Fruit fly (Drosophila melanogaster) whole organism, embryonic: ENCODE measurements around the gene Hsp67Ba.

Experiments used
- Ada2b ChIP-seq: fragments of 200-800 bp; sonication (Bioruptor generic); IDR thresholded peaks from 2 replicates; pipeline ENCODE4 v1.3.6; 2022; ENCODE audit warnings: missing biosample characterization, missing genetic modification characterization
- Antp ChIP-seq: fragments of 200-800 bp; sonication (Bioruptor generic); optimal IDR thresholded peaks from 3 replicates; lab custom pipeline; 2016; ENCODE audit warnings: missing biosample characterization, missing genetic modification characterization
- Bgb ChIP-seq: fragments of 200-800 bp; sonication (Bioruptor generic); IDR thresholded peaks from 2 replicates; pipeline ENCODE4 v1.3.6; 2022; ENCODE audit warnings: missing biosample characterization, missing genetic modification characterization; ENCODE audit not compliant: partially characterized antibody
- CG10147 ChIP-seq: fragments of 200-800 bp; sonication (Bioruptor generic); optimal IDR thresholded peaks from 2 replicates; lab custom pipeline; 2019; ENCODE audit warnings: missing biosample characterization, mild to moderate bottlenecking, missing genetic modification characterization, moderate library complexity
- CG10979 ChIP-seq: fragments of 200-800 bp; sonication (Bioruptor generic); optimal IDR thresholded peaks from 2 replicates; lab custom pipeline; 2018; ENCODE audit warnings: missing biosample characterization, mild to moderate bottlenecking, missing genetic modification characterization, moderate library complexity
- CG12104 ChIP-seq: fragments of 200-800 bp; sonication (Bioruptor generic); optimal IDR thresholded peaks from 3 replicates; lab custom pipeline; 2016; ENCODE audit warnings: missing biosample characterization, missing genetic modification characterization
- CG12744 ChIP-seq: fragments of 200-800 bp; sonication (Bioruptor generic); optimal IDR thresholded peaks from 2 replicates; lab custom pipeline; 2016; ENCODE audit warnings: missing biosample characterization, missing genetic modification characterization
- CG12769 ChIP-seq: fragments of 200-800 bp; sonication (Bioruptor generic); optimal IDR thresholded peaks from 2 replicates; lab custom pipeline; 2019; ENCODE audit warnings: missing biosample characterization, mild to moderate bottlenecking, missing genetic modification characterization, moderate library complexity
- CG15011 ChIP-seq: fragments of 200-800 bp; sonication (Bioruptor generic); optimal IDR thresholded peaks from 3 replicates; lab custom pipeline; 2018; ENCODE audit warnings: missing biosample characterization, mild to moderate bottlenecking, missing genetic modification characterization
- CG15479 ChIP-seq: fragments of 200-800 bp; sonication (Bioruptor generic); optimal IDR thresholded peaks from 3 replicates; lab custom pipeline; 2019; ENCODE audit warnings: missing biosample characterization, mild to moderate bottlenecking, missing genetic modification characterization, moderate library complexity
- CG16863 ChIP-seq: fragments of 200-800 bp; sonication (Bioruptor generic); optimal IDR thresholded peaks from 3 replicates; lab custom pipeline; 2016; ENCODE audit warnings: missing biosample characterization, missing genetic modification characterization
- CG2202 ChIP-seq: fragments of 200-800 bp; sonication (Bioruptor generic); optimal IDR thresholded peaks from 2 replicates; lab custom pipeline; 2018; ENCODE audit warnings: missing biosample characterization, mild to moderate bottlenecking, missing genetic modification characterization
- CG2712 ChIP-seq: fragments of 200-800 bp; optimal IDR thresholded peaks from 3 replicates; lab custom pipeline; 2019; ENCODE audit warnings: missing biosample characterization, mild to moderate bottlenecking, missing genetic modification characterization, moderate library complexity
- CG31365 ChIP-seq: fragments of 200-800 bp; sonication (Bioruptor generic); optimal IDR thresholded peaks from 2 replicates; lab custom pipeline; 2018; ENCODE audit warnings: missing biosample characterization, mild to moderate bottlenecking, missing genetic modification characterization
- CG31388 ChIP-seq: fragments of 200-800 bp; sonication (Bioruptor generic); optimal IDR thresholded peaks from 2 replicates; lab custom pipeline; 2016; ENCODE audit warnings: missing biosample characterization, missing genetic modification characterization
- CG3838 ChIP-seq: fragments of 200-800 bp; sonication (Bioruptor generic); optimal IDR thresholded peaks from 3 replicates; lab custom pipeline; 2016; ENCODE audit warnings: missing biosample characterization, missing genetic modification characterization
- CG4360 ChIP-seq: fragments of 200-800 bp; sonication (Bioruptor generic); IDR thresholded peaks from 2 replicates; pipeline ENCODE4 v1.3.6; 2022; ENCODE audit warnings: missing biosample characterization, missing genetic modification characterization
- CG43689 ChIP-seq: fragments of 200-800 bp; sonication (Bioruptor generic); IDR thresholded peaks from 2 replicates; pipeline ENCODE4 v1.3.6; 2022; ENCODE audit warnings: missing biosample characterization, missing genetic modification characterization
- CG4730 ChIP-seq: fragments of 200-800 bp; sonication (Bioruptor generic); IDR thresholded peaks from 2 replicates; pipeline ENCODE4 v1.3.6; 2022; ENCODE audit warnings: missing biosample characterization, missing genetic modification characterization
- CG6654 ChIP-seq: fragments of 200-800 bp; sonication (Bioruptor generic); optimal IDR thresholded peaks from 2 replicates; lab custom pipeline; 2017; ENCODE audit warnings: missing biosample characterization, mild to moderate bottlenecking, missing genetic modification characterization
- CG8478 ChIP-seq: fragments of >200 bp; optimal IDR thresholded peaks from 2 replicates; lab custom pipeline; 2018
- CG9797 ChIP-seq: fragments of 200-800 bp; sonication (Bioruptor generic); optimal IDR thresholded peaks from 3 replicates; lab custom pipeline; 2018; ENCODE audit warnings: missing biosample characterization, mild to moderate bottlenecking, missing genetic modification characterization
- D19A ChIP-seq: fragments of 200-800 bp; optimal IDR thresholded peaks from 3 replicates; lab custom pipeline; 2019; ENCODE audit warnings: missing biosample characterization, mild to moderate bottlenecking, missing genetic modification characterization, moderate library complexity
- Fer2 ChIP-seq: fragments of 200-800 bp; sonication (Bioruptor generic); optimal IDR thresholded peaks from 2 replicates; lab custom pipeline; 2018; ENCODE audit warnings: missing biosample characterization, mild to moderate bottlenecking, missing genetic modification characterization, moderate library complexity
- Hey ChIP-seq: fragments of 200-800 bp; sonication (Bioruptor generic); optimal IDR thresholded peaks from 3 replicates; lab custom pipeline; 2018; ENCODE audit warnings: missing biosample characterization, mild to moderate bottlenecking, missing genetic modification characterization
- Hmr ChIP-seq: fragments of 200-800 bp; sonication (Bioruptor generic); optimal IDR thresholded peaks from 3 replicates; lab custom pipeline; 2017; ENCODE audit warnings: mild to moderate bottlenecking, missing biosample characterization, missing genetic modification reagents, missing genetic modification characterization
- Hmx ChIP-seq: fragments of 200-800 bp; sonication (Bioruptor generic); optimal IDR thresholded peaks from 2 replicates; lab custom pipeline; 2016; ENCODE audit warnings: missing biosample characterization, missing genetic modification characterization
- Hr78 ChIP-seq, 2 experiments: fragments of 200-800 bp in 1 of 2; fragments of >200 bp in 1 of 2; sonication (Bioruptor generic) in 1 of 2; optimal IDR thresholded peaks; 2 replicates each; lab custom pipeline; 2017 to 2019; ENCODE audit warnings: missing biosample characterization in 2 of 2, missing genetic modification characterization in 2 of 2, mild to moderate bottlenecking in 1 of 2, moderate library complexity in 1 of 2
- MTF-1 ChIP-seq: fragments of 200-800 bp; sonication (Bioruptor generic); optimal IDR thresholded peaks from 2 replicates; lab custom pipeline; 2018; ENCODE audit warnings: missing biosample characterization, mild to moderate bottlenecking, missing genetic modification characterization, borderline replicate concordance
- TFAM ChIP-seq: fragments of 200-800 bp; sonication (Bioruptor generic); optimal IDR thresholded peaks from 2 replicates; lab custom pipeline; 2017; ENCODE audit warnings: missing biosample characterization, missing genetic modification characterization, inconsistent platforms
- YL-1 ChIP-seq: fragments of 200-800 bp; sonication (Bioruptor generic); optimal IDR thresholded peaks from 3 replicates; lab custom pipeline; 2017; ENCODE audit warnings: missing biosample characterization, mild to moderate bottlenecking, missing genetic modification characterization
- ap ChIP-seq: fragments of 200-800 bp; sonication (Bioruptor generic); IDR thresholded peaks from 2 replicates; pipeline ENCODE4 v1.3.6; 2022; ENCODE audit warnings: missing biosample characterization, missing genetic modification characterization
- bbx ChIP-seq: fragments of 200-800 bp; sonication (Bioruptor generic); IDR thresholded peaks from 2 replicates; pipeline ENCODE4 v1.3.6; 2022; ENCODE audit warnings: missing biosample characterization, missing genetic modification characterization; ENCODE audit not compliant: partially characterized antibody
- bsh ChIP-seq, 2 experiments: fragments of 200-800 bp; sonication (Bioruptor generic); optimal IDR thresholded peaks; 2 replicates each; lab custom pipeline; 2017 to 2018; ENCODE audit warnings: mild to moderate bottlenecking in 2 of 2, missing biosample characterization in 2 of 2, missing genetic modification characterization in 2 of 2, moderate library complexity in 1 of 2
- ci ChIP-seq: fragments of 200-800 bp; sonication (Bioruptor generic); IDR thresholded peaks from 3 replicates; pipeline ENCODE4 v1.3.6; 2022; ENCODE audit warnings: missing biosample characterization, missing genetic modification characterization
- dm ChIP-seq: fragments of 200-800 bp; sonication (Bioruptor generic); optimal IDR thresholded peaks from 3 replicates; lab custom pipeline; 2016; ENCODE audit warnings: missing biosample characterization, missing genetic modification characterization
- dmrt99B ChIP-seq: fragments of 200-800 bp; sonication (Bioruptor generic); optimal IDR thresholded peaks from 2 replicates; lab custom pipeline; 2018; ENCODE audit warnings: missing biosample characterization, mild to moderate bottlenecking, missing genetic modification characterization, moderate library complexity
- fru ChIP-seq: fragments of >200 bp; optimal IDR thresholded peaks from 2 replicates; lab custom pipeline; 2017
- grau ChIP-seq: fragments of 200-800 bp; optimal IDR thresholded peaks from 3 replicates; lab custom pipeline; 2019; ENCODE audit warnings: missing biosample characterization, mild to moderate bottlenecking, missing genetic modification characterization, moderate library complexity
- ind ChIP-seq: fragments of 200-800 bp; sonication (Bioruptor generic); optimal IDR thresholded peaks from 3 replicates; lab custom pipeline; 2016; ENCODE audit warnings: missing biosample characterization, missing genetic modification characterization
- klu ChIP-seq: fragments of 200-800 bp; sonication (Bioruptor generic); IDR thresholded peaks from 2 replicates; pipeline ENCODE4 v1.3.6; 2022; ENCODE audit warnings: missing biosample characterization, missing genetic modification characterization
- lola ChIP-seq, 3 experiments: fragments of >200 bp in 2 of 3; fragments of 200-800 bp in 1 of 3; sonication (Bioruptor generic) in 1 of 3; optimal IDR thresholded peaks; 2 replicates each; lab custom pipeline; 2017 to 2019; ENCODE audit warnings: missing biosample characterization in 3 of 3, missing genetic modification characterization in 3 of 3, mild to moderate bottlenecking in 1 of 3, moderate library complexity in 1 of 3
- luna ChIP-seq: fragments of 200-800 bp; sonication (Bioruptor generic); optimal IDR thresholded peaks from 2 replicates; lab custom pipeline; 2016; ENCODE audit warnings: missing biosample characterization, missing genetic modification characterization
- mirr ChIP-seq: fragments of 200-800 bp; sonication (Bioruptor generic); optimal IDR thresholded peaks from 3 replicates; lab custom pipeline; 2018; ENCODE audit warnings: missing biosample characterization, mild to moderate bottlenecking, missing genetic modification characterization
- peb ChIP-seq: fragments of 200-800 bp; sonication (Bioruptor generic); IDR thresholded peaks from 2 replicates; pipeline ENCODE4 v1.3.6; 2022; ENCODE audit warnings: missing biosample characterization, missing genetic modification characterization
- schlank ChIP-seq: fragments of 200-800 bp; sonication (Bioruptor generic); optimal IDR thresholded peaks from 2 replicates; lab custom pipeline; 2018; ENCODE audit warnings: missing biosample characterization, mild to moderate bottlenecking, missing genetic modification characterization
- shn ChIP-seq: fragments of 200-800 bp; sonication (Bioruptor generic); optimal IDR thresholded peaks from 3 replicates; lab custom pipeline; 2016; ENCODE audit warnings: missing biosample characterization, missing genetic modification characterization
- slbo ChIP-seq: fragments of 200-800 bp; sonication (Bioruptor generic); IDR thresholded peaks from 2 replicates; pipeline ENCODE4 v1.3.6; 2022; ENCODE audit warnings: missing biosample characterization, missing genetic modification characterization
- tll ChIP-seq, 2 experiments: fragments of 200-800 bp in 1 of 2; fragments of >200 bp in 1 of 2; sonication (Bioruptor generic) in 1 of 2; optimal IDR thresholded peaks; 2 replicates each; lab custom pipeline; 2017 to 2019; ENCODE audit warnings: missing biosample characterization in 2 of 2, missing genetic modification characterization in 2 of 2, mild to moderate bottlenecking in 1 of 2, moderate library complexity in 1 of 2
- toy ChIP-seq: fragments of 200-800 bp; sonication (Bioruptor generic); IDR thresholded peaks from 2 replicates; pipeline ENCODE4 v1.3.6; 2022; ENCODE audit warnings: missing biosample characterization, missing genetic modification characterization
- ttk ChIP-seq: fragments of 200-800 bp; sonication (Bioruptor generic); IDR thresholded peaks from 2 replicates; pipeline ENCODE4 v2.1.2; 2022; ENCODE audit warnings: missing biosample characterization, missing genetic modification characterization

Gene Hsp67Ba

DNA sequence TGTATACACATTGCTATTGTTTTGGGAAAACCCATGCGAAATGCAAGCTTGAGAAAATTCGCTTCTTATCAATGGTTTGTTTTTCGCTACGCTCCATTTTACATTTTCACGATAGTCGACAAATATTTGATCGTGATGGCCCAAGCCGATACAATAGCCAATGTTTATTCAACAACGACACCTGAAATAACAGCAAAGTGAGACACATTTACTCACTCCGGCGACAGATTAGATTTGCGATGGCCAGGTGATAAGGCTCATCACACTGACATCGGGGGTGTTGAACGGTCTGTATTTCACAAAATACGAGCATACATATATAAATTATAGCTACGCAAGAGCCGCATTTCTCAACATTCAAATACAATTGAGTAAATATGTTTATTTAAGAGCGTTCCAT is 17.8 kb upstream of the Hsp67Ba start (continued):
- TF ChIP-seq Bgb, result no peak
- TF ChIP-seq peb (GFP tag; lab: Robert Waterston, UW), result no peak
- TF ChIP-seq CG4730 (GFP tag; lab: Robert Waterston, UW), result no peak
- no peak for TF ChIP-seq klu
- TF ChIP-seq dm (GFP tag; lab: Kevin White, UChicago), result no peak
- TF ChIP-seq luna (GFP tag; lab: Kevin White, UChicago), result peak; percentile 82
- TF ChIP-seq CG4360 (GFP tag; lab: Robert Waterston, UW), result no peak
- TF ChIP-seq CG10147 (GFP tag; lab: Kevin White, UChicago), result peak; percentile 63
- no peak for TF ChIP-seq Hr78 (GFP tag; optimal IDR thresholded peaks at IDR 0.05; lab: Kevin White, UChicago)
- TF ChIP-seq TFAM (GFP tag; lab: Kevin White, UChicago), result peak; percentile 33
- peak; percentile 55 for TF ChIP-seq dmrt99B (tag; lab: Kevin White, UChicago)
- peak; percentile 49; the same call in 1 of the 2 replicates for TF ChIP-seq toy (GFP tag; lab: Robert Waterston, UW)
- TF ChIP-seq YL-1 (GFP tag; lab: Kevin White, UChicago), result peak; percentile 30
- TF ChIP-seq Hey, result peak; percentile 58
- peak; percentile 24; the same call in 1 of the 2 replicates for TF ChIP-seq Ada2b (GFP tag; lab: Robert Waterston, UW)
- peak; percentile 47 for TF ChIP-seq CG2712
- no peak for TF ChIP-seq ttk (GFP tag; lab: Robert Waterston, UW)
- no peak for TF ChIP-seq CG43689 (GFP tag; lab: Robert Waterston, UW)
- TF ChIP-seq fru (lab: Kevin White, UChicago), result no peak
- no peak; the same call in 1 of the 2 replicates for TF ChIP-seq slbo
- peak in 1 of 2 experiments; percentile 4 for TF ChIP-seq bsh (GFP tag; optimal IDR thresholded peaks at IDR 0.05; lab: Kevin White, UChicago)
- TF ChIP-seq MTF-1 (GFP tag; lab: Kevin White, UChicago), result peak; percentile 87
- peak; percentile 62 for TF ChIP-seq CG12104 (GFP tag; lab: Kevin White, UChicago)
- TF ChIP-seq Hmx (GFP tag; lab: Kevin White, UChicago), result no peak
- peak; percentile 59 for TF ChIP-seq Fer2
- TF ChIP-seq CG12744, result peak; percentile 20
- peak; percentile 28 for TF ChIP-seq Antp (GFP tag; lab: Kevin White, UChicago)
- TF ChIP-seq tll (GFP tag; optimal IDR thresholded peaks at IDR 0.05; lab: Kevin White, UChicago), result no peak
- peak; percentile 82 for TF ChIP-seq CG31365 (tag; lab: Kevin White, UChicago)
- peak; percentile 12 for TF ChIP-seq CG15479
- TF ChIP-seq CG8478 (lab: Kevin White, UChicago), result no peak
- TF ChIP-seq CG6654 (GFP tag; lab: Kevin White, UChicago), result no peak
- no peak for TF ChIP-seq bbx (GFP tag; lab: Robert Waterston, UW)
- peak; percentile 78 for TF ChIP-seq CG12769 (tag; lab: Kevin White, UChicago)
- peak; percentile 87 for TF ChIP-seq CG15011 (GFP tag; lab: Kevin White, UChicago)
- TF ChIP-seq lola (GFP tag; optimal IDR thresholded peaks at IDR 0.05; lab: Kevin White, UChicago), result no peak
- TF ChIP-seq mirr, result peak; percentile 92
- no peak for TF ChIP-seq ap (GFP tag; lab: Robert Waterston, UW)
- TF ChIP-seq CG9797, result peak; percentile 1
- no peak for TF ChIP-seq CG31388
- no peak for TF ChIP-seq CG10979 (tag; lab: Kevin White, UChicago)
- TF ChIP-seq schlank (tag; lab: Kevin White, UChicago), result peak; percentile 89
- no peak for TF ChIP-seq CG16863 (GFP tag; lab: Kevin White, UChicago)
- TF ChIP-seq ci, result peak; percentile 50; the same call in 2 of the 3 replicates
- peak; percentile 21 for TF ChIP-seq grau (tag; lab: Kevin White, UChicago)
- TF ChIP-seq CG3838, result no peak
- peak; percentile 87 for TF ChIP-seq Hmr (GFP tag; lab: Kevin White, UChicago)
- TF ChIP-seq D19A, result peak; percentile 19
- TF ChIP-seq shn (GFP tag; lab: Kevin White, UChicago), result no peak
- TF ChIP-seq ind (GFP tag; lab: Kevin White, UChicago), result no peak
- peak; percentile 48 for TF ChIP-seq CG2202
